Fruit fly (Drosophila melanogaster): ENCODE results near the gene mRRF2.

mRRF2 gene

dm6 chr3R:22609185-22609584 is 4.3 kb upstream of the mRRF2 start, which contains the start of gene CG13843:
TSS of gene CG13843 (plus strand) at chr3R:22609485.
- TF ChIP-seq Smox (GFP tag; optimal IDR thresholded peaks at IDR 0.05) = no peak
- no peak for TF ChIP-seq CG7368 (GFP tag; optimal IDR thresholded peaks at IDR 0.05)
- no peak for TF ChIP-seq CG1621 (tag; optimal IDR thresholded peaks at IDR 0.05)
- no peak for TF ChIP-seq esn (GFP tag; optimal IDR thresholded peaks at IDR 0.05)
- no peak for TF ChIP-seq Hr38 (GFP tag; optimal IDR thresholded peaks at IDR 0.05)
- TF ChIP-seq Sox14 (GFP tag; optimal IDR thresholded peaks at IDR 0.05) = no peak
- no peak for TF ChIP-seq CG6792 (GFP tag; optimal IDR thresholded peaks at IDR 0.05)
- no peak for TF ChIP-seq CG4318 (GFP tag; optimal IDR thresholded peaks at IDR 0.05)
- no peak for TF ChIP-seq Eip75B (GFP tag; optimal IDR thresholded peaks at IDR 0.05)
- TF ChIP-seq net (GFP tag; optimal IDR thresholded peaks at IDR 0.05) = no peak
- no peak for TF ChIP-seq dac (GFP tag; optimal IDR thresholded peaks at IDR 0.05)

DNA sequence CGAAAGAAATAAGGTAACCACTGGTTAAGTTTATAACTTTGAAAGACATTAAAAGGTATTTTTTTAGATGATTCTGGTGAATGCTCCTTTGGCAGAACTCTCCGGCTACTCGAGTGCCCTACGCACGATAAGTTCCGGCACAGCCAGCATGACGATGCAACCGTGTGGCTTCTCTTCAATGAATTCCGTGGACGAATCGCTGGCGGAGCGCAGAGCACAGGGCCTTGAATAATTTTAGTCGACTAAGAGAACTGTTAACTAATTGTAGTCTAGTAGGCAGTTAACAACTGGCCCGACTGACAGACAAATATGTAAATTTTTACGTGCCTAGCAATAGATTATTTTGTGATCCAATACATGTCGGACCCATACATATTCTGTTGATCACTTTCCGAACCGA is 2.7 kb downstream of the mRRF2 start, which contains the start of gene CG31161:
Gene CG31161, plus strand, starts transcription at position 301 of the 400 bp plus-strand sequence.
- no peak for TF ChIP-seq Ets96B (tag; optimal IDR thresholded peaks at IDR 0.05)
- TF ChIP-seq CG3032 (tag; optimal IDR thresholded peaks at IDR 0.05) = no peak
- no peak for TF ChIP-seq CG11294 (GFP tag; IDR thresholded peaks at IDR 0.05)
- TF ChIP-seq CG1621 (tag; optimal IDR thresholded peaks at IDR 0.05) = no peak
- TF ChIP-seq CG4318 (GFP tag; optimal IDR thresholded peaks at IDR 0.05) = no peak
- no peak for TF ChIP-seq CG10631 (GFP tag; optimal IDR thresholded peaks at IDR 0.05)
- no peak for TF ChIP-seq Hr38 (GFP tag; optimal IDR thresholded peaks at IDR 0.05)
- no peak for TF ChIP-seq svp (GFP tag)
- no peak for TF ChIP-seq CG3919 (GFP tag; optimal IDR thresholded peaks at IDR 0.05)
- no peak for TF ChIP-seq OdsH (GFP tag; optimal IDR thresholded peaks at IDR 0.05)
- no peak for TF ChIP-seq fd59A (GFP tag; optimal IDR thresholded peaks at IDR 0.05)
- TF ChIP-seq CG8632 (GFP tag; optimal IDR thresholded peaks at IDR 0.05) = no peak
- TF ChIP-seq CG34406 (GFP tag; optimal IDR thresholded peaks at IDR 0.05) = no peak
- no peak for TF ChIP-seq net (GFP tag; optimal IDR thresholded peaks at IDR 0.05)
- no peak for TF ChIP-seq CG15336 (GFP tag; IDR thresholded peaks at IDR 0.05)

DNA sequence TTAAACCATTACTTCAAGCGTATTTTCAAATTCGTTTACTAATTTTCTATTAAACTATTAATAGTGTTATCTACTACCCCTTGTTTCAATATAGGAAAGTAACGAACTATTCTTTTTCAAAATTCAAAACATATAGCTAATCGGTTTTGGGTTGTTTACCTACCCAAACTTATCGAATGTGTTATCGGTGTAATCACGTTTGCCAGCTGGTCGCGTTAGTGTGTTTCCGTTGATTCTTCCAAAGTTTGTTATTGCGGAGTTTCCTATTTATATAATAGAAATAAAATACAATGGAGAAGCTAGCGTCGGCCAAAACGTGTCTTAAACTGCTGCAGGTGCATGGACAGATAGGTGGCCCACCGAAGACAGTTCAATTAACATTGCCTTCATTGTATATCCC is 4.8 kb downstream of the mRRF2 start, which contains the start of gene mRpL45:
Gene mRpL45, plus strand, starts transcription at position 213 of the 400 bp plus-strand sequence.
- TF ChIP-seq fkh (GFP tag; optimal IDR thresholded peaks at IDR 0.05) = peak; percentile 92
- no peak for TF ChIP-seq CG34406 (GFP tag; optimal IDR thresholded peaks at IDR 0.05)

- TF ChIP-seq Hr4 (GFP tag; optimal IDR thresholded peaks at IDR 0.05) (peak; percentile 95), CG8119 (GFP tag; IDR thresholded peaks at IDR 0.05) (peak; percentile 95), CG6163 (GFP tag; IDR thresholded peaks at IDR 0.05) (peak; percentile 97), OdsH (GFP tag; optimal IDR thresholded peaks at IDR 0.05) (peak; percentile 89), ss (GFP tag; optimal IDR thresholded peaks at IDR 0.05) (peak; percentile 81 to 89), Sox102F (GFP tag; optimal IDR thresholded peaks at IDR 0.05) (no peak), CG7368 (GFP tag; optimal IDR thresholded peaks at IDR 0.05) (peak; percentile 87), Eip78C (GFP tag) (peak; percentile 98), CG4318 (GFP tag; optimal IDR thresholded peaks at IDR 0.05) (no peak), fd85E (GFP tag; optimal IDR thresholded peaks at IDR 0.05) (peak; percentile 60), CG11902 (GFP tag; optimal IDR thresholded peaks at IDR 0.05) (peak; percentile 76), Hr39 (GFP tag; optimal IDR thresholded peaks at IDR 0.05) (peak; percentile 11), Met (GFP tag; optimal IDR thresholded peaks at IDR 0.05) (no peak), Blimp-1 (GFP tag; optimal IDR thresholded peaks at IDR 0.05) (no peak), CG6792 (GFP tag; optimal IDR thresholded peaks at IDR 0.05) (peak; percentile 87), acj6 (GFP tag; optimal IDR thresholded peaks at IDR 0.05) (peak; percentile 88), achi (GFP tag; optimal IDR thresholded peaks at IDR 0.05) (peak; percentile 87), CG6854 (GFP tag; optimal IDR thresholded peaks at IDR 0.05) (no peak), CG9139 (GFP tag; optimal IDR thresholded peaks at IDR 0.05) (peak; percentile 72), CG32006 (GFP tag; optimal IDR thresholded peaks at IDR 0.05) (peak; percentile 93), CG3919 (GFP tag; optimal IDR thresholded peaks at IDR 0.05) (peak; percentile 94), Ets96B (tag; optimal IDR thresholded peaks at IDR 0.05) (peak; percentile 90), salr (GFP tag; optimal IDR thresholded peaks at IDR 0.05) (peak in 1 of 2 experiments; percentile 68), CG16779 (tag; optimal IDR thresholded peaks at IDR 0.05) (peak; percentile 87), CG31627 (GFP tag; optimal IDR thresholded peaks at IDR 0.05) (peak; percentile 77), vri (GFP tag; optimal IDR thresholded peaks at IDR 0.05) (no peak), fd59A (GFP tag; optimal IDR thresholded peaks at IDR 0.05) (peak; percentile 78), svp (GFP tag) (peak; percentile 93), CG1621 (tag; optimal IDR thresholded peaks at IDR 0.05) (peak; percentile 84), Sox15 (GFP tag; optimal IDR thresholded peaks at IDR 0.05) (peak; percentile 78), net (GFP tag; optimal IDR thresholded peaks at IDR 0.05) (peak; percentile 87), eg (GFP tag; IDR thresholded peaks at IDR 0.05) (peak; percentile 95)
Observed at dm6 chr3R:22624737-22625136, 11.3 kb downstream of the mRRF2 start.
